Worm (Caenorhabditis elegans): ENCODE results near the gene tat-3.

tat-3 gene

DNA sequence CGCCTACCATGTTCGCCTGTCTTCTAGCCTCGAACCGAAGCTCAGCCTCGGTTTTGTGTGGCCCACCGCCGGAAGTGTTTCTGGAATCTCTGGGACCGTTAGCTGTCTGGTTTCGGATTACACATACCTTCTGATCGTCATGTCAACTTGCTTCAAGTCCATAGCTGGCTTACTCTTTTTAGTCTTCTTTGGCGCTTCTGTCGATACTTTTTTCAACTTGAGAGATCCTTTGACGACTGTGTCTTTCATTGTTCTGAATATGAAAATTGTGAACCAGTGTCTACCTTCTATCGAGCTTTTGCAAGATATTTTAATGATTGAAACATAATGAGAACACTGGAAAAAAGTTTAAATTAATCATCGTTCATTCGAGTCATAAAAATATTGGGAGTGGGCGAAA is 10.0 kb upstream of the tat-3 start, which contains the start of gene K01G5.8:
Gene K01G5.8, minus strand, starts transcription at position 255 of the 400 bp plus-strand sequence.
- TF ChIP-seq unc-120 (tag; optimal IDR thresholded peaks at IDR 0.05; ENCODE audit: poor library complexity, severe bottlenecking) (no peak), elt-3 (tag; optimal IDR thresholded peaks at IDR 0.05) (no peak), mab-5 (tag; optimal IDR thresholded peaks at IDR 0.05) (no peak), nhr-28 (tag; optimal IDR thresholded peaks at IDR 0.05) (no peak), mls-2 (tag; optimal IDR thresholded peaks at IDR 0.05) (no peak), nhr-76 (tag; optimal IDR thresholded peaks at IDR 0.05) (no peak), sptf-1 (tag; optimal IDR thresholded peaks at IDR 0.05) (no peak), drap-1 (GFP tag; optimal IDR thresholded peaks at IDR 0.05) (no peak), lin-13 (tag; optimal IDR thresholded peaks at IDR 0.05) (no peak), elt-1 (tag; optimal IDR thresholded peaks at IDR 0.05; ENCODE audit: borderline replicate concordance, insufficient read depth) (no peak), nhr-2 (tag; optimal IDR thresholded peaks at IDR 0.05) (no peak), cnd-1 (tag; optimal IDR thresholded peaks at IDR 0.05) (no peak), snpc-4 (tag; optimal IDR thresholded peaks at IDR 0.05) (no peak), zip-8 (tag; optimal IDR thresholded peaks at IDR 0.05) (no peak), flh-1 (GFP tag; optimal IDR thresholded peaks at IDR 0.05) (no peak), nhr-12 (tag; optimal IDR thresholded peaks at IDR 0.05) (no peak), tbx-8 (GFP tag; optimal IDR thresholded peaks at IDR 0.05) (no peak), hlh-1 (tag; optimal IDR thresholded peaks at IDR 0.05) (no peak), mep-1 (tag; optimal IDR thresholded peaks at IDR 0.05) (no peak), bed-3 (GFP tag; optimal IDR thresholded peaks at IDR 0.05) (no peak)

DNA sequence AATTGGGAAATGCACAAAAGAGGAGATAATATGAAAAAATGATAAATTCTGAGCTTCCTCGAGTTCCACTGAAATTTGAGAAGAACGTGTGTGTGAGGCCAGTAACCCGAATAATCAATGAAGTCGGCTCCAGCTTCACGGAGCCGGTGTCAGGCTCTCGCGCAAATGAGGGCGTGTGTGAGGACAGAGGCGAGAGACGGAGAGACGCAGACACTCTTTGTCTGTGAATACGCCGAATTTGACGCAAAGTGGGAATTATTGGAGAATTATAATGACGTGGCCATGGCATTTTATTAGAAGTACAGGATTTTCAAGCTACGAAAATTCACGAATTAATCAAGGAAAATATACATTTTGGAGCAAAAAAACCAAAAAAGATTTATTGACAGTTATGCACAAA is 9.4 kb upstream of the tat-3 start:
- TF ChIP-seq sptf-1 (tag; optimal IDR thresholded peaks at IDR 0.05) (peak; percentile 26), flh-1 (GFP tag; optimal IDR thresholded peaks at IDR 0.05) (no peak), bed-3 (GFP tag; optimal IDR thresholded peaks at IDR 0.05) (no peak), sem-2 (GFP tag; optimal IDR thresholded peaks at IDR 0.05) (no peak), ceh-43 (GFP tag; optimal IDR thresholded peaks at IDR 0.05) (no peak), elt-3 (tag; optimal IDR thresholded peaks at IDR 0.05) (no peak), nhr-2 (tag; optimal IDR thresholded peaks at IDR 0.05) (no peak), blmp-1 (tag; optimal IDR thresholded peaks at IDR 0.05) (no peak), nhr-237 (tag; optimal IDR thresholded peaks at IDR 0.05) (peak; percentile 40), M03D4.4 (tag; optimal IDR thresholded peaks at IDR 0.05) (no peak), unc-120 (tag; optimal IDR thresholded peaks at IDR 0.05; ENCODE audit: poor library complexity, severe bottlenecking) (peak; percentile 74), mab-5 (tag; optimal IDR thresholded peaks at IDR 0.05) (no peak), nhr-76 (tag; optimal IDR thresholded peaks at IDR 0.05) (no peak), elt-1 (tag; optimal IDR thresholded peaks at IDR 0.05; ENCODE audit: borderline replicate concordance, insufficient read depth) (no peak), mls-2 (tag; optimal IDR thresholded peaks at IDR 0.05) (peak; percentile 6), hlh-1 (tag; optimal IDR thresholded peaks at IDR 0.05) (no peak), ham-2 (GFP tag; optimal IDR thresholded peaks at IDR 0.05) (peak; percentile 22), snpc-4 (tag; optimal IDR thresholded peaks at IDR 0.05) (no peak), ceh-83 (GFP tag; optimal IDR thresholded peaks at IDR 0.05) (no peak), lin-13 (tag; optimal IDR thresholded peaks at IDR 0.05) (no peak), zip-8 (tag; optimal IDR thresholded peaks at IDR 0.05) (no peak), mep-1 (tag; optimal IDR thresholded peaks at IDR 0.05) (peak; percentile 11), ces-1 (GFP tag; optimal IDR thresholded peaks at IDR 0.05) (peak; percentile 52), lsy-2 (tag; optimal IDR thresholded peaks at IDR 0.05) (no peak)

DNA sequence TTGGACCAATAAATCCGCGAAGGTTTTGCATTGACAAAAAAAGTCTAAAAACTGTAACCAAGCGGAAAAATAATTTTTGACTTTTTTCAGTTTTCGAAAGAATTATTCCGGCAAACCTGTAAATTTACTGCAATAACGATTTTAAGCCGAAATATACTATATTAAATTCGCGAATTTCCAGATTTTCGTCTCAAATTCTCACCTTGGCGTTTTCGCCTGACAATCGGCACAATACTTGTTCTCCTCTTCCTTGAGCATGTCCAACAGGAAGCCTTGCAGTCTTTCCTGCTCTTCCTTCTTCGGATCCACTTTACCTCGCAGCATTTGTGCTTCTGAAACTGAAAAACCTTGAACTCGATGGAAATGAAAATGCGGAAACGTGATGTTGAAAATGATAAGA is 8.9 kb upstream of the tat-3 start, which contains the start of gene smap-1:
Gene smap-1, minus strand, starts transcription at position 338 of the 400 bp plus-strand sequence.
- TF ChIP-seq snpc-4 (tag; optimal IDR thresholded peaks at IDR 0.05) = no peak
- no peak for TF ChIP-seq mls-2 (tag; optimal IDR thresholded peaks at IDR 0.05)

DNA sequence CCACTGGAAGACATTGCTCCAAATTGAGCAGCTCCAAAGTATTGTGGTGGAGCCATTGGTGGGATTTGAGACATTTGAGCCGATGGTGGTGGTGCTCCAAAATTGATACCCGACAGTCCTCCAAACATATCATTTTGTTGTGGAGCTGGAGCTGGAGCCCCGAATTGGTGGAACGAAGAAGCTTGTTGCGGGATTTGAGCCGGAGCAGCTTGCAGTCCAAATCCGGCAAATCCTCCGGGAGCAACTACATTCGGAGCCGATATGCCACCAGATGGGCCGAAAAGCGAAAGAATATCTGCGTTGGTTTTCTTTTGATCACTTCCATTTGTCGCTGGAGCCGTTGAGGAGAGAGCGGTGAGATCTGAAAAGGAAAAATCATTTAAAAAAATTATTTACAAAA is 7.6 kb upstream of the tat-3 start:
- TF ChIP-seq zip-8 (tag; optimal IDR thresholded peaks at IDR 0.05) (no peak), pha-4 (tag; optimal IDR thresholded peaks at IDR 0.05) (no peak), nhr-76 (tag; optimal IDR thresholded peaks at IDR 0.05) (no peak), ham-2 (GFP tag; optimal IDR thresholded peaks at IDR 0.05) (no peak), mls-2 (tag; optimal IDR thresholded peaks at IDR 0.05) (no peak), drap-1 (GFP tag; optimal IDR thresholded peaks at IDR 0.05) (no peak), blmp-1 (tag; optimal IDR thresholded peaks at IDR 0.05) (no peak), snpc-4 (tag; optimal IDR thresholded peaks at IDR 0.05) (no peak), sem-2 (GFP tag; optimal IDR thresholded peaks at IDR 0.05) (no peak), lsy-2 (tag; optimal IDR thresholded peaks at IDR 0.05) (no peak), ceh-39 (tag; optimal IDR thresholded peaks at IDR 0.05) (no peak), unc-39 (tag; optimal IDR thresholded peaks at IDR 0.05) (no peak), unc-62 (GFP tag; optimal IDR thresholded peaks at IDR 0.05) (no peak), mep-1 (tag; optimal IDR thresholded peaks at IDR 0.05) (no peak), mab-5 (tag; optimal IDR thresholded peaks at IDR 0.05) (no peak), nhr-2 (tag; optimal IDR thresholded peaks at IDR 0.05) (no peak), nhr-28 (tag; optimal IDR thresholded peaks at IDR 0.05) (no peak), sptf-1 (tag; optimal IDR thresholded peaks at IDR 0.05) (no peak)
